Worm (Caenorhabditis elegans): Measurements from ENCODE around the gene R05H10.3.

The R05H10.3 gene

DNA sequence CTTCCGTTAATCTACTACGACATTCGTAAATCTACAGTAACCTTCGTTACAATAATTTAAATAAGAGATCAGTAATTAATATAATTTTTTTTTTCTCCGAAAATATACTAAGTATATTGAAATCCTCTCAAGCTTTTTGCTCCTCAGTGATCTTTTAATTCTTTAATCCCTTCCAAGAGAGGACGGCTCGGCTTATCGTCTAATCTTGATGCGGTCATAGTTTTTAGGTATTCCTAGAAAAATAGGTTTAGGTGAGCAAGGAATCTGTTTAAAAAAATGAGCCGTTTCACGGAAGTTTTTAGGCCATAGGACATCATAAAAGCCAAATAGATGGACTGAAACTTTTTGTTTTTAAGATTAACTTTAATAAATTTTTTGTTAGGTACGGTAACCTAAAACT lies 37.7 kb upstream of the R05H10.3 start:
- TF ChIP-seq ceh-39 (tag; optimal IDR thresholded peaks at IDR 0.05) (no peak), sem-2 (GFP tag; optimal IDR thresholded peaks at IDR 0.05) (no peak), ces-1 (GFP tag; optimal IDR thresholded peaks at IDR 0.05) (no peak), unc-62 (GFP tag; optimal IDR thresholded peaks at IDR 0.05) (no peak), blmp-1 (tag; optimal IDR thresholded peaks at IDR 0.05) (no peak), elt-1 (tag; optimal IDR thresholded peaks at IDR 0.05; ENCODE audit: borderline replicate concordance, insufficient read depth) (no peak), ham-2 (GFP tag; optimal IDR thresholded peaks at IDR 0.05) (no peak), unc-120 (tag; optimal IDR thresholded peaks at IDR 0.05; ENCODE audit: poor library complexity, severe bottlenecking) (no peak), nhr-2 (tag; optimal IDR thresholded peaks at IDR 0.05) (no peak), mls-2 (tag; optimal IDR thresholded peaks at IDR 0.05) (no peak), tbx-8 (GFP tag; optimal IDR thresholded peaks at IDR 0.05) (no peak), nhr-28 (tag; optimal IDR thresholded peaks at IDR 0.05) (no peak), ztf-11 (tag; optimal IDR thresholded peaks at IDR 0.05) (no peak), cnd-1 (tag; optimal IDR thresholded peaks at IDR 0.05) (no peak), mep-1 (tag; optimal IDR thresholded peaks at IDR 0.05) (no peak)

DNA sequence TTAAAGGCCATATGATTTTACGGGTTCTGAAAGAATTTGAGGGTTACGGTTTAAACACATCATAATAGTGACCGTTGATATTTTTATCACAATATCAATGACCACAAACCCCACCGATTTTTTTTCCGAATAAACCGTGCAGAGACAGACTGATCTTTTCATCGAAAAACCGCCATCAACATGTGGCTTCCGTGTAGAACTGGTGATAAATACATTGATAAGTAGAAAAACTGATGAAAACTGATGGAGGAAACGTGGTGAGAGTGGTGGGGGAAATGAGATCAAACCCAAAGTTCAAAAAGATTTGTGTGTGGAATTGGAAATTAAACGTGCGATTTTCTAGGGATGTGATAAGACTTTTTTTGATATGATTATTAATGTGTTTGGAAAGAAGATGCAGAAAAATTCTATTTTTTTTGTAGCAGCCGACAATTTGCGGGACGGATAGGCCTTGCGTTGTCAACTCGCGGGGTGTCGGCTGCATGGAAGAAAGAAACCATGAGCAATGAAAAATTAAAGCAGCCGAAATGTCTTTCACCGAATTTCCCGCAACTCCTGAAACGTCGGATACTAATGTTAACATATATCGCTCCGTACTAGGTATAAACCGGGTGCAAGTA lies 31.0 kb upstream of the R05H10.3 start:
- TF ChIP-seq sem-2 (GFP tag; optimal IDR thresholded peaks at IDR 0.05) = no peak
- TF ChIP-seq unc-120 (tag; optimal IDR thresholded peaks at IDR 0.05; ENCODE audit: poor library complexity, severe bottlenecking) = no peak
- TF ChIP-seq elt-1 (tag; optimal IDR thresholded peaks at IDR 0.05; ENCODE audit: borderline replicate concordance, insufficient read depth) = no peak
- TF ChIP-seq hlh-1 (tag; optimal IDR thresholded peaks at IDR 0.05) = no peak
- TF ChIP-seq ces-1 (GFP tag; optimal IDR thresholded peaks at IDR 0.05) = no peak
- no peak for TF ChIP-seq snpc-4 (tag; optimal IDR thresholded peaks at IDR 0.05)
- no peak for TF ChIP-seq flh-1 (GFP tag; optimal IDR thresholded peaks at IDR 0.05)
- no peak for TF ChIP-seq mep-1 (tag; optimal IDR thresholded peaks at IDR 0.05)
- TF ChIP-seq lin-32 (GFP tag; optimal IDR thresholded peaks at IDR 0.05) = no peak
- no peak for TF ChIP-seq ham-2 (GFP tag; optimal IDR thresholded peaks at IDR 0.05)
- TF ChIP-seq ceh-43 (GFP tag; optimal IDR thresholded peaks at IDR 0.05) = no peak
- no peak for TF ChIP-seq nhr-76 (tag; optimal IDR thresholded peaks at IDR 0.05)
- TF ChIP-seq ztf-11 (tag; optimal IDR thresholded peaks at IDR 0.05) = no peak

- TF ChIP-seq unc-62 (GFP tag; optimal IDR thresholded peaks at IDR 0.05) (no peak), nhr-2 (tag; optimal IDR thresholded peaks at IDR 0.05) (no peak), blmp-1 (tag; optimal IDR thresholded peaks at IDR 0.05) (no peak), cnd-1 (tag; optimal IDR thresholded peaks at IDR 0.05) (no peak), drap-1 (GFP tag; optimal IDR thresholded peaks at IDR 0.05) (no peak), nhr-237 (tag; optimal IDR thresholded peaks at IDR 0.05) (no peak), lin-32 (GFP tag; optimal IDR thresholded peaks at IDR 0.05) (no peak), lin-13 (tag; optimal IDR thresholded peaks at IDR 0.05) (no peak), bed-3 (GFP tag; optimal IDR thresholded peaks at IDR 0.05) (no peak), mls-2 (tag; optimal IDR thresholded peaks at IDR 0.05) (no peak), ceh-83 (GFP tag; optimal IDR thresholded peaks at IDR 0.05) (no peak), zip-8 (tag; optimal IDR thresholded peaks at IDR 0.05) (no peak), nhr-12 (tag; optimal IDR thresholded peaks at IDR 0.05) (no peak), sem-2 (GFP tag; optimal IDR thresholded peaks at IDR 0.05) (no peak)
These were observed 28.5 kb upstream of the R05H10.3 start for ce11 chrII:14841253-14841652.

DNA sequence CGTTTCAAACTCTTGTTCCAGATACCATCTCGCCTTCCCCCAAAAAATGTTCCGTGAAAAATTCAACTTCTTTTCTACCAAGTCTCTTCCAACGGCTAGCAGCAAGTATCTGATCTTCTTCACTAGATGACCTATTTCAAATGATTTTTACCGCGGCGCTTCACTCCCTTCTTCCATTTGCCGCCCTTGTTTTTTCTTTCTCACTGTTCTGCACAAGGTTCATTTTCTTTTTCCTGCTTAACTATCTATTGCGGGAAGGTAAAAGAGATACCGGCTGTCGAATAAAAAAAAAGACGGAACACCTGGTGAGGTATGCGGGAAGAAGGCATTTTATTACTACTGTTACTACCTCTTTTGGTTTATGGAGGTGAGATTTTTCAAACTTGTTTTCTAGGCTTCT lies 26.7 kb upstream of the R05H10.3 start, which contains the start of gene cdh-7:
cdh-7 (plus strand) TSS at position 214 of the 400 bp plus-strand sequence.
- TF ChIP-seq blmp-1 (tag; optimal IDR thresholded peaks at IDR 0.05) (no peak), nhr-237 (tag; optimal IDR thresholded peaks at IDR 0.05) (no peak), cnd-1 (tag; optimal IDR thresholded peaks at IDR 0.05) (no peak), nhr-28 (tag; optimal IDR thresholded peaks at IDR 0.05) (no peak), flh-1 (GFP tag; optimal IDR thresholded peaks at IDR 0.05) (no peak), unc-120 (tag; optimal IDR thresholded peaks at IDR 0.05; ENCODE audit: poor library complexity, severe bottlenecking) (no peak), zip-8 (tag; optimal IDR thresholded peaks at IDR 0.05) (no peak), ceh-43 (GFP tag; optimal IDR thresholded peaks at IDR 0.05) (no peak), pha-4 (tag; optimal IDR thresholded peaks at IDR 0.05) (no peak), unc-62 (GFP tag; optimal IDR thresholded peaks at IDR 0.05) (no peak), lin-32 (GFP tag; optimal IDR thresholded peaks at IDR 0.05) (no peak), nhr-2 (tag; optimal IDR thresholded peaks at IDR 0.05) (no peak)

DNA sequence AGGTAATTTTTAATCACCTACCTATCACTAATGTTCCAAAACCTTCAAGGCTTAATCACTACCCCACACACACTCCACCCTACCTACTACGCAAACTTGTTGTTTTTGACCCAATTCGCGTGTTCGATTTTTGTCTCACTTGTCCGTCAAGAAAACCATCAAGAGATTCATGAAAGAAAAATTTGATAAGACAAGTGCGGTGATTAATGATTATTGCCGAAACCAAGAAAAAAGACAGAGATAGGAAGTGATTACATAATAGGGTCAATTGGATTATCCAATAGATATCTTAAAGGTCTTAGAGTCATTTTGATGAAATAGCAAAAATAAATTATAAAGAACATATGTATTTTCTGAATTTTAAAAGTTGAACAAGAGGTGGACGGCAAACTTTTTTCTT lies 25.5 kb upstream of the R05H10.3 start:
- TF ChIP-seq ces-1 (GFP tag; optimal IDR thresholded peaks at IDR 0.05) (no peak), blmp-1 (tag; optimal IDR thresholded peaks at IDR 0.05) (no peak), drap-1 (GFP tag; optimal IDR thresholded peaks at IDR 0.05) (no peak), mls-2 (tag; optimal IDR thresholded peaks at IDR 0.05) (no peak), nhr-76 (tag; optimal IDR thresholded peaks at IDR 0.05) (no peak), unc-62 (GFP tag; optimal IDR thresholded peaks at IDR 0.05) (no peak), pha-4 (tag; optimal IDR thresholded peaks at IDR 0.05) (no peak), lin-13 (tag; optimal IDR thresholded peaks at IDR 0.05) (no peak), tbx-8 (GFP tag; optimal IDR thresholded peaks at IDR 0.05) (no peak), ceh-83 (GFP tag; optimal IDR thresholded peaks at IDR 0.05) (no peak), unc-120 (tag; optimal IDR thresholded peaks at IDR 0.05; ENCODE audit: poor library complexity, severe bottlenecking) (no peak), nhr-12 (tag; optimal IDR thresholded peaks at IDR 0.05) (no peak), sem-2 (GFP tag; optimal IDR thresholded peaks at IDR 0.05) (no peak), nhr-28 (tag; optimal IDR thresholded peaks at IDR 0.05) (no peak)

Data from whole organism, mixed stage, embryonic.